Fruit fly (Drosophila melanogaster) whole organism, pupa: ENCODE data around the gene Cpr62Bb.

Source experiments
- CG10348 ChIP-seq: fragments of 200-800 bp; sonication (Bioruptor generic); IDR thresholded peaks from 2 replicates; pipeline ENCODE4 v1.3.6; 2022; ENCODE audit warnings: missing biosample characterization, missing genetic modification characterization
- CG12605 ChIP-seq: fragments of 200-800 bp; sonication (Bioruptor generic); IDR thresholded peaks from 2 replicates; pipeline ENCODE4 v1.3.6; 2022; ENCODE audit warnings: missing biosample characterization, missing genetic modification characterization
- CG15710 ChIP-seq: fragments of 200-800 bp; sonication (Bioruptor generic); optimal IDR thresholded peaks from 2 replicates; lab custom pipeline; 2018; ENCODE audit warnings: missing biosample characterization, mild to moderate bottlenecking, missing genetic modification characterization, moderate library complexity
- CG32121 ChIP-seq: fragments of 200-800 bp; sonication (Bioruptor generic); IDR thresholded peaks from 2 replicates; pipeline ENCODE4 v1.3.6; 2022; ENCODE audit warnings: missing biosample characterization, missing genetic modification characterization
- CG34367 ChIP-seq: fragments of 200-800 bp; sonication (Bioruptor generic); optimal IDR thresholded peaks from 2 replicates; lab custom pipeline; 2018; ENCODE audit warnings: missing biosample characterization, mild to moderate bottlenecking, missing genetic modification characterization
- CG4496 ChIP-seq: fragments of 200-800 bp; sonication (Bioruptor generic); IDR thresholded peaks from 3 replicates; pipeline ENCODE4 v1.3.6; 2022; ENCODE audit warnings: missing biosample characterization, missing genetic modification characterization
- CG9948 ChIP-seq: fragments of 200-800 bp; sonication (Bioruptor generic); optimal IDR thresholded peaks from 2 replicates; lab custom pipeline; 2018; ENCODE audit warnings: missing biosample characterization, mild to moderate bottlenecking, missing genetic modification characterization, moderate library complexity
- EcR ChIP-seq: fragments of 200-800 bp; sonication (Bioruptor generic); optimal IDR thresholded peaks from 3 replicates; lab custom pipeline; 2019; ENCODE audit warnings: missing biosample characterization, missing genetic modification characterization, mild to moderate bottlenecking, moderate library complexity, missing genetic modification reagents
- fd96Ca ChIP-seq: fragments of 200-800 bp; sonication (Bioruptor generic); IDR thresholded peaks from 3 replicates; pipeline ENCODE4 v1.3.6; 2022; ENCODE audit warnings: missing biosample characterization, missing genetic modification characterization
- rn ChIP-seq: fragments of 200-800 bp; sonication (Bioruptor generic); IDR thresholded peaks from 2 replicates; pipeline ENCODE4 v1.3.6; 2022; ENCODE audit warnings: missing biosample characterization, missing genetic modification characterization

Gene Cpr62Bb

DNA sequence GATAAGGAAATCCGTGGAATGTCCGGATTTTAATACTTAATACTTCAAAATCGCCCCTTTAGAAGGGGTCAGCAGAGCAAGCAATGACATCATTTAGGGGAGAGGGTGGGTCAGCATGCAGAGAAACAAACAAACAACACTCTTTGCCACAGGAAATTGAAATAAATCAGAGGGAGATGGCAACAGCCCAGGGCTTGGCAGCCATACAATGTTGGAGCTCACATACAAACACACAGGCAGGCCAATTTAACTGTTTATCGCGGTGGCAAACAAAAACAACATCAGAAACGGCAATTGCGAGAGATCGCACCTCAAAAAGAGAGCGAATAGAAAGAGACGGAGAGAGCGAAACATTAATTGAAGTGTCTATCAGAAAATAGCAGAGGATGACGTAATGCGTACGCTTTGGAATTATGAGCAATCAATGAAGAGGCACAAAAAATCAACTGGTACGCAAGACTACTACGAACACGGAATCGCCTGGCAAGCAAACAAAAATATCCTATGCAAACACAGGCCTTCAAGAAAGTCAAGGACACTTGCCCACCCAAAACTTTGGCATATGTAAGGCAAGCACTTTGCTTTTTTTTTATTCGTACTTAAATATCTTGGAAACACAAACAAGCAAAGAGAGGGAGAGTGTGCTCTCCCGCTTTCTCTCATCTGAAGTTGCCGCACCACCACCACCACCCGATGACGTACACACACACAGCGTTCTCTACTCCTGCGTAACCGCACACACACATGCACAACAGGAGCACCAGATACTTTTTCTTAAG lies 40.6 kb downstream of the Cpr62Bb start:
- 0 out of 2 replicates have a peak, but pooled peaks have one; percentile 17 for TF ChIP-seq rn
- TF ChIP-seq EcR (GFP tag; lab: Kevin White, UChicago) = peak; percentile 64
- no peak for TF ChIP-seq CG15710 (tag; lab: Kevin White, UChicago)
- TF ChIP-seq CG32121 (GFP tag; lab: Robert Waterston, UW) = peak; percentile 9; the same call in 1 of the 2 replicates
- TF ChIP-seq CG12605 = peak; percentile 50; the same call in 1 of the 2 replicates
- peak; percentile 20; the same call in 1 of the 3 replicates for TF ChIP-seq fd96Ca (GFP tag; lab: Robert Waterston, UW)
- TF ChIP-seq CG9948 = no peak
- TF ChIP-seq CG34367 = no peak
- TF ChIP-seq CG4496 (GFP tag; lab: Robert Waterston, UW) = peak; percentile 30; the same call in 1 of the 3 replicates

DNA sequence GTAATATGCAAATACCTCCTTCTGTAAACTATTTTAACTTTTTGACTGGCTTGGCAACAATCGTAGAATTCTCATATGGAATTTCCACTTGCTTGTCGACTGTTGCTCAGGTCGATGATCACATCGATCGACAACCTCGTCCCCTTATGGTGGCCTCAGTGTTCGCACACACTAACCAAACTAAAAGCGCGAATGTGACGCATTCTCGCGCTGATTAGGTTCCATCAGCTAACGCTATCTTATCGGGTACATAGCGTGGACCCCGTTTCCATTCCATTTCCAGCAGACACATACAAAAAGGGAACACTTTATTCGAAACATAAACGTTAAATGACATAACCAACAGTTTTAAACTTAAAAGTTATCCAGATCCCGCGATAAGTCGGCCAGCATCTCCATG lies 45.6 kb downstream of the Cpr62Bb start:
- TF ChIP-seq EcR (GFP tag; lab: Kevin White, UChicago) (peak; percentile 33), rn (no peak)

DNA sequence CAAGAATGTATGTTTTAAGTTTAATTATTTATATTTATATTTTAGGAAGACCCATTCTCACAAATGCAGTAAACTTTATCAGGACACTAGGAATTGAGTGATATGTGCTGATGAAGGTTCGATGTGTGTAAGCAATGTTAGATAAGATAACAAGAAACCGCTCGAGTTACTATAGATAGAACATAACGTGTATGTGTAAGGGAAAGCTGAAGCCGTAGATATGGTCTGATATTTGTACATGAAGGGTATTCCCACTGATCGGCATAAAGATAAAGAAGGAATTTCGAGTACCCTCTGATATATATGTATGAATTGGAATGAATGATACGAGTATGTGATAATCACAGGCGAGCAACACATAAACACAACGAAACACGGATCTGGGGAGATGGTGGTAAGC lies 50.9 kb downstream of the Cpr62Bb start:
- no peak for TF ChIP-seq CG10348
